Worm (Caenorhabditis elegans) whole organism, late embryonic: ENCODE measurements around the gene pqn-83.

Experiments
- C08G9.2 ChIP-seq: sonication (generic microtip); optimal IDR thresholded peaks from 2 replicates; lab custom pipeline; 2016; ENCODE audit warnings: mild to moderate bottlenecking, missing genetic modification characterization, moderate library complexity, missing compliant biosample characterization
- C38D4.7 ChIP-seq: fragments of 200-800 bp; sonication (Bioruptor generic); optimal IDR thresholded peaks from 2 replicates; lab custom pipeline; 2018; ENCODE audit warnings: mild to moderate bottlenecking, missing genetic modification characterization, moderate library complexity, missing compliant biosample characterization
- K02D7.2 ChIP-seq: sonication (generic microtip); optimal IDR thresholded peaks from 2 replicates; lab custom pipeline; 2017; ENCODE audit warnings: mild to moderate bottlenecking, missing genetic modification characterization, missing compliant biosample characterization
- T23F11.4 ChIP-seq: fragments of 200-800 bp; sonication (Bioruptor generic); optimal IDR thresholded peaks from 2 replicates; lab custom pipeline; 2018; ENCODE audit warnings: mild to moderate bottlenecking, missing genetic modification characterization, missing compliant biosample characterization
- Y22D7AL.16 ChIP-seq: sonication (generic microtip); optimal IDR thresholded peaks from 2 replicates; lab custom pipeline; 2016; ENCODE audit warnings: missing genetic modification characterization, missing compliant biosample characterization
- ahr-1 ChIP-seq: sonication (generic microtip); optimal IDR thresholded peaks from 2 replicates; lab custom pipeline; 2016; ENCODE audit warnings: missing genetic modification characterization, missing compliant biosample characterization
- ama-1 ChIP-seq: fragments of 150-350 bp; optimal IDR thresholded peaks from 2 replicates; lab custom pipeline; 2014
- ceh-14 ChIP-seq: sonication (generic microtip); optimal IDR thresholded peaks from 2 replicates; lab custom pipeline; 2016; ENCODE audit warnings: missing genotype, missing genetic modification characterization, missing compliant biosample characterization
- ceh-18 ChIP-seq: sonication (generic microtip); optimal IDR thresholded peaks from 2 replicates; lab custom pipeline; 2016; ENCODE audit warnings: missing genetic modification characterization, missing compliant biosample characterization
- ceh-19 ChIP-seq: fragments of 200-800 bp; sonication (Bioruptor generic); optimal IDR thresholded peaks from 2 replicates; lab custom pipeline; 2018; ENCODE audit warnings: mild to moderate bottlenecking, missing genetic modification characterization, missing compliant biosample characterization
- ceh-2 ChIP-seq: sonication (generic microtip); optimal IDR thresholded peaks from 2 replicates; lab custom pipeline; 2016; ENCODE audit warnings: missing genotype, missing genetic modification characterization, missing compliant biosample characterization
- ceh-22 ChIP-seq: sonication (generic microtip); optimal IDR thresholded peaks from 2 replicates; lab custom pipeline; 2017; ENCODE audit warnings: missing biosample characterization, missing genetic modification characterization
- ceh-30 ChIP-seq: fragments of 150-350 bp; optimal IDR thresholded peaks from 2 replicates; lab custom pipeline; 2014; ENCODE audit warnings: missing biosample characterization, missing genetic modification characterization
- ceh-34 ChIP-seq: sonication (generic microtip); optimal IDR thresholded peaks from 2 replicates; lab custom pipeline; 2016; ENCODE audit warnings: mild to moderate bottlenecking, missing genetic modification characterization, missing compliant biosample characterization
- ceh-45 ChIP-seq: fragments of 200-800 bp; sonication (Bioruptor generic); IDR thresholded peaks from 2 replicates; pipeline ENCODE4 v1.3.6; 2022; ENCODE audit warnings: missing genetic modification reagents, missing genetic modification characterization, missing compliant biosample characterization
- ceh-48 ChIP-seq: sonication (generic microtip); optimal IDR thresholded peaks from 2 replicates; lab custom pipeline; 2016; ENCODE audit warnings: missing genetic modification characterization, inconsistent platforms, missing compliant biosample characterization
- che-1 ChIP-seq: sonication (generic microtip); optimal IDR thresholded peaks from 2 replicates; lab custom pipeline; 2016; ENCODE audit warnings: mild to moderate bottlenecking, missing genetic modification characterization, missing compliant biosample characterization
- dmd-4 ChIP-seq: sonication (generic microtip); optimal IDR thresholded peaks from 2 replicates; lab custom pipeline; 2016; ENCODE audit warnings: borderline replicate concordance, missing genetic modification characterization, missing compliant biosample characterization
- dve-1 ChIP-seq: sonication (generic microtip); optimal IDR thresholded peaks from 2 replicates; lab custom pipeline; 2017; ENCODE audit warnings: antibody characterized with exemption, mild to moderate bottlenecking, missing genetic modification characterization, missing compliant biosample characterization
- elt-2 ChIP-seq: sonication (generic microtip); optimal IDR thresholded peaks from 2 replicates; lab custom pipeline; 2016; ENCODE audit warnings: missing genetic modification reagents, missing genetic modification characterization, missing compliant biosample characterization
- ets-4 ChIP-seq: sonication (generic microtip); optimal IDR thresholded peaks from 2 replicates; lab custom pipeline; 2016; ENCODE audit warnings: missing genetic modification characterization, missing compliant biosample characterization
- fkh-10 ChIP-seq: fragments of 150-350 bp; optimal IDR thresholded peaks from 2 replicates; lab custom pipeline; 2014; ENCODE audit warnings: missing biosample characterization, missing genetic modification reagents, missing genetic modification characterization
- hlh-13 ChIP-seq: fragments of 200-800 bp; sonication (Bioruptor generic); optimal IDR thresholded peaks from 2 replicates; lab custom pipeline; 2018; ENCODE audit warnings: mild to moderate bottlenecking, missing genetic modification characterization, missing compliant biosample characterization
- hlh-15 ChIP-seq: sonication (generic microtip); optimal IDR thresholded peaks from 2 replicates; lab custom pipeline; 2016; ENCODE audit warnings: missing genetic modification characterization, missing compliant biosample characterization
- hlh-30 ChIP-seq: sonication (generic microtip); optimal IDR thresholded peaks from 2 replicates; lab custom pipeline; 2017; ENCODE audit warnings: antibody characterized with exemption, missing genetic modification characterization, missing compliant biosample characterization; ENCODE audit not compliant: insufficient read depth
- hlh-6 ChIP-seq: sonication (generic microtip); optimal IDR thresholded peaks from 2 replicates; lab custom pipeline; 2016; ENCODE audit warnings: missing genotype, missing genetic modification characterization, missing compliant biosample characterization
- hlh-8 ChIP-seq: sonication (generic microtip); optimal IDR thresholded peaks from 2 replicates; lab custom pipeline; 2016; ENCODE audit warnings: missing genotype, missing genetic modification characterization, missing compliant biosample characterization
- madf-2 ChIP-seq: sonication (generic microtip); optimal IDR thresholded peaks from 2 replicates; lab custom pipeline; 2017; ENCODE audit warnings: missing genetic modification characterization, missing compliant biosample characterization
- mec-3 ChIP-seq: sonication (generic microtip); optimal IDR thresholded peaks from 2 replicates; lab custom pipeline; 2016; ENCODE audit warnings: borderline replicate concordance, missing genetic modification characterization, missing compliant biosample characterization
- nfya-1 ChIP-seq: sonication (generic microtip); optimal IDR thresholded peaks from 2 replicates; lab custom pipeline; 2017; ENCODE audit warnings: missing genetic modification characterization, mild to moderate bottlenecking, missing compliant biosample characterization, antibody characterized with exemption, moderate library complexity
- npax-4 ChIP-seq: sonication (generic microtip); optimal IDR thresholded peaks from 2 replicates; lab custom pipeline; 2016; ENCODE audit warnings: missing genetic modification characterization, missing compliant biosample characterization
- odd-2 ChIP-seq: sonication (generic microtip); optimal IDR thresholded peaks from 2 replicates; lab custom pipeline; 2017; ENCODE audit warnings: antibody characterized with exemption, mild to moderate bottlenecking, missing genetic modification characterization, missing compliant biosample characterization
- pag-3 ChIP-seq: sonication (generic microtip); optimal IDR thresholded peaks from 2 replicates; lab custom pipeline; 2016; ENCODE audit warnings: missing compliant biosample characterization, missing genetic modification characterization, borderline replicate concordance
- pat-9 ChIP-seq: fragments of 200-800 bp; sonication (Bioruptor generic); optimal IDR thresholded peaks from 2 replicates; lab custom pipeline; 2018; ENCODE audit warnings: mild to moderate bottlenecking, missing genetic modification characterization, moderate library complexity, missing compliant biosample characterization
- pax-1 ChIP-seq: fragments of 150-350 bp; optimal IDR thresholded peaks from 2 replicates; lab custom pipeline; 2014; ENCODE audit warnings: missing biosample characterization, missing genetic modification characterization
- pha-4 ChIP-seq: fragments of 150-350 bp; optimal IDR thresholded peaks from 2 replicates; lab custom pipeline; 2018; ENCODE audit warnings: missing biosample characterization, missing genetic modification reagents, missing genetic modification characterization
- pqm-1 ChIP-seq: sonication (generic microtip); optimal IDR thresholded peaks from 2 replicates; lab custom pipeline; 2016; ENCODE audit warnings: missing genetic modification characterization, missing compliant biosample characterization
- pros-1 ChIP-seq: fragments of 150-350 bp; optimal IDR thresholded peaks from 2 replicates; lab custom pipeline; 2014; ENCODE audit warnings: missing biosample characterization, missing genetic modification reagents, missing genetic modification characterization
- rnt-1 ChIP-seq: sonication (generic microtip); optimal IDR thresholded peaks from 2 replicates; lab custom pipeline; 2016; ENCODE audit warnings: missing genetic modification characterization, missing compliant biosample characterization
- sdc-2 ChIP-seq: sonication (generic microtip); optimal IDR thresholded peaks from 2 replicates; lab custom pipeline; 2016; ENCODE audit warnings: missing genotype, missing genetic modification characterization, missing compliant biosample characterization
- sox-4 ChIP-seq: sonication (generic microtip); optimal IDR thresholded peaks from 2 replicates; lab custom pipeline; 2017; ENCODE audit warnings: mild to moderate bottlenecking, missing genetic modification characterization, inconsistent platforms, missing compliant biosample characterization
- tbx-7 ChIP-seq: sonication (generic microtip); optimal IDR thresholded peaks from 2 replicates; lab custom pipeline; 2016; ENCODE audit warnings: missing genotype, missing genetic modification characterization, missing compliant biosample characterization
- ttx-3 ChIP-seq: sonication (generic microtip); optimal IDR thresholded peaks from 2 replicates; lab custom pipeline; 2016; ENCODE audit warnings: missing genetic modification reagents, missing genetic modification characterization, missing compliant biosample characterization
- unc-42 ChIP-seq: sonication (generic microtip); optimal IDR thresholded peaks from 2 replicates; lab custom pipeline; 2016; ENCODE audit warnings: missing genotype, missing genetic modification characterization, missing compliant biosample characterization
- zip-5 ChIP-seq: sonication (generic microtip); optimal IDR thresholded peaks from 2 replicates; lab custom pipeline; 2016; ENCODE audit warnings: missing genetic modification characterization, missing compliant biosample characterization
- ztf-16 ChIP-seq: sonication (generic microtip); optimal IDR thresholded peaks from 2 replicates; lab custom pipeline; 2017; ENCODE audit warnings: missing genetic modification characterization, missing compliant biosample characterization

pqn-83 gene

DNA sequence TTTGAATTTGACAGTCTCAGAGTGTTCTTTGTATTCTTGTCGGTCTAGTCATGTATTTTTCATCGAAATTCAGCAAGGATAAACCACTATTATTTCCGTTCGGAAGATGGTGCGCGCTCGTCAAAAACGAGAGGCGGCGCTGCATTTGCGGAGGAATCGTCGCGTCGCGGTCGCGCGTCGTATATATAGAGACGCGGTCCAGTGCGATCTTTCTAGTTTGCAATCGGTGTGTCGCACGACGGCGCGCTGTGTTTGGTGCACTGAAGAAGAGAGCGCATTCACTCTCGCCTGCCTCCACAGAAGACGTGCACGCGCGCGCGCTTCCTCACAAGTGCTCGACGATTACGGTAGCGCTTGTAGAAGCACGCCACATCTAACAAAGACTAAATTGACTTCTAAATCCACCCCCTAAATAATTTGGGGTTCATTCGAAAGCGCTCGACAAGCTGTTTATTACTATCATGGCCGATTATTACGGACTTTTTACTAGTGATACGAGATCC lies 28.7 kb downstream of the pqn-83 start, which contains the start of gene Y39E4B.6 (continued):
- TF ChIP-seq zip-5 = no peak
- TF ChIP-seq dve-1 (tag; lab: Kevin White, UChicago) = peak; percentile 87
- peak; percentile 69 for TF ChIP-seq ceh-2 (tag; lab: Kevin White, UChicago)
- TF ChIP-seq npax-4 (tag; lab: Kevin White, UChicago) = no peak
- TF ChIP-seq hlh-13 (GFP tag; lab: Kevin White, UChicago) = peak; percentile 2
- TF ChIP-seq C38D4.7 = peak; percentile 2
- peak; percentile 9 for TF ChIP-seq ceh-22 (tag; lab: Kevin White, UChicago)
- TF ChIP-seq pag-3 = peak; percentile 43
- TF ChIP-seq hlh-30 = peak; percentile 77
- TF ChIP-seq Y22D7AL.16 (tag; lab: Kevin White, UChicago) = peak; percentile 69
- TF ChIP-seq madf-2 = peak; percentile 96
- no peak for TF ChIP-seq ceh-30 (tag; lab: Kevin White, UChicago)
- TF ChIP-seq pros-1 = peak; percentile 91
- TF ChIP-seq ahr-1 = peak; percentile 18
- TF ChIP-seq pat-9 (tag; lab: Kevin White, UChicago) = peak; percentile 82
- TF ChIP-seq ceh-34 (tag; lab: Kevin White, UChicago) = peak; percentile 99
- TF ChIP-seq tbx-7 (tag; lab: Kevin White, UChicago) = peak; percentile 54

DNA sequence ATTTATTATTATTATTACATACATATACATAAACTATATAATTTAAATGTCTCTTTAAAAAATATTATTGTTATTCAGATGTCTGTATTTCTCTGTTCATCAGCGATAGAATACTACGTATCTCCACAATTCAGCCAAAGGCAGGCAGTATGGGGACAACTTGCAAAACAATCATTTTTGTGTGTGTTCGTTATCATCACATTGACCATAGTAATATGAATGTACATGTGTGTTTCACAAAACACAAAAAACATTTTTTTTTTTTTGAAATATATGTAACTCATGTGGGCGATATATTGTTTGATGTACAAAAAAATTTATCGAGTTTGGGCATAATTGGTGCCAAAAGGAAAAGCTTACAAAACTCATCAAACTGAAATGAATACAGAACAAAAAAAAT lies 29.8 kb downstream of the pqn-83 start:
- TF ChIP-seq mec-3 (tag; lab: Kevin White, UChicago) = no peak
- no peak for TF ChIP-seq npax-4 (tag; lab: Kevin White, UChicago)
- TF ChIP-seq sox-4 (tag; lab: Kevin White, UChicago) = no peak
- TF ChIP-seq odd-2 (tag; lab: Kevin White, UChicago) = no peak
- no peak for TF ChIP-seq pqm-1
- TF ChIP-seq zip-5 = no peak
- no peak for TF ChIP-seq T23F11.4 (GFP tag; lab: Kevin White, UChicago)
- TF ChIP-seq hlh-15 (tag; lab: Kevin White, UChicago) = no peak
- no peak for TF ChIP-seq ceh-18 (tag; lab: Kevin White, UChicago)
- no peak for TF ChIP-seq hlh-13 (GFP tag; lab: Kevin White, UChicago)
- TF ChIP-seq, all 69 proteins: peak for 0

DNA sequence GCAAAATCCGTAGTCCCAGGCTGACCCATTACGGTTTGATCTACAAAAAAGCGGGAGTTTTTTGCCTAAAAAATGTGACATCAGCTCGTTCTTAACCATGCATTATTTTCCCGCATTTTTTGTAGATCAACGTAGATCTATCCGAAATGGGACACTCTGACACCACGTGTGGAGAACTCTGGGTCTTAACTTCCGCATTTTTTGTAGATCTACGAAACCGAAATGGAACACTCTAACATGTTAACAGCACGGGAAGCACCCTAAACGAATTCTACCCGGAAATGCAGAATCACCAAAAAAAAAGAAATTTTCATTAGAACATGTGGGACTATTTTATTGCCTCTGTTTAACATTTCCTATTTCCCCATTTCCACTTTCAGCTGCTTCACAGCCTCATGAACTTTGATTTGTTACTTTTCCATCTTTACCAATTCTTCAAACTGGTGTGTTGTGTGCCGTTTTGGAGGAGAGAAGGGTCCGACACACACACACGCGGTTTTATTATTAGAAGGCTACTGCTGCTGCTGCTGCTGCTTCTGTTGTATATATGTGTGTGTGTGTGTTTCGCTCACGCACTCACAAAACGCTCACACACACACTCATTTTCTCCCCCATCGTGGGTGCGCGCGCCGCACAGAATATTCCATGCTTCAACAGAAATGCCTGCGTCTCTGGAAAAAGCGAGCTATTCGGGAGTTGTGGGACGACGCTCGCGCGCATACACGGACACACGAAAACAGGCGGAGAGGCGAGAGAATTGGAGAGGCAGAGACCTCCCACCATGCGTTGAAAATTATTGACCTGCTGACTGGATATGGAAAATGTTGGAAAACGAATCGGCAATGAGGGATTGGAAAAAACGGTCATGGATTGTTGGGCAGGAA lies 31.1 kb downstream of the pqn-83 start:
- peak; percentile 86 for TF ChIP-seq ceh-34 (tag; lab: Kevin White, UChicago)
- TF ChIP-seq nfya-1 (tag; lab: Kevin White, UChicago) = peak; percentile 95
- TF ChIP-seq che-1 (tag; lab: Kevin White, UChicago) = peak; percentile 9
- TF ChIP-seq hlh-30 = peak; percentile 88
- TF ChIP-seq dmd-4 = peak; percentile 83
- TF ChIP-seq ttx-3 (tag; lab: Kevin White, UChicago) = no peak
- TF ChIP-seq fkh-10 = peak; percentile 63
- peak; percentile 66 for TF ChIP-seq elt-2 (tag; lab: Kevin White, UChicago)
- peak; percentile 66 for TF ChIP-seq ceh-19 (GFP tag; lab: Kevin White, UChicago)
- TF ChIP-seq K02D7.2 (tag; lab: Kevin White, UChicago) = peak; percentile 34
- TF ChIP-seq ets-4 (tag; lab: Kevin White, UChicago) = peak; percentile 73
- TF ChIP-seq ceh-48 (tag; lab: Kevin White, UChicago) = peak; percentile 65
- TF ChIP-seq ztf-16 (tag; lab: Kevin White, UChicago) = no peak
- TF ChIP-seq C38D4.7 = no peak
- TF ChIP-seq rnt-1 (tag; lab: Kevin White, UChicago) = peak; percentile 82
- peak; percentile 37 for TF ChIP-seq ceh-30 (tag; lab: Kevin White, UChicago)
- TF ChIP-seq C08G9.2 = peak; percentile 65
- TF ChIP-seq ceh-22 (tag; lab: Kevin White, UChicago) = peak; percentile 4
- TF ChIP-seq pha-4 = no peak
- TF ChIP-seq ahr-1 = peak; percentile 34
- peak; percentile 82 for TF ChIP-seq ceh-14 (tag; lab: Kevin White, UChicago)
- peak; percentile 41 for TF ChIP-seq mec-3 (tag; lab: Kevin White, UChicago)
- no peak for TF ChIP-seq ceh-45
- TF ChIP-seq pax-1 (tag; lab: Kevin White, UChicago) = peak; percentile 0
- peak; percentile 47 for TF ChIP-seq sdc-2
- no peak for TF ChIP-seq hlh-13 (GFP tag; lab: Kevin White, UChicago)
- no peak for TF ChIP-seq tbx-7 (tag; lab: Kevin White, UChicago)
- peak; percentile 56 for TF ChIP-seq ama-1 (lab: Kevin White, UChicago)
- TF ChIP-seq unc-42 = peak; percentile 87
- peak; percentile 75 for TF ChIP-seq hlh-6 (tag; lab: Kevin White, UChicago)
- peak; percentile 58 for TF ChIP-seq hlh-8 (tag; lab: Kevin White, UChicago)
